Worm (Caenorhabditis elegans): Measurements from ENCODE around the gene R02E4.3.

- TF ChIP-seq fkh-10 (GFP tag; optimal IDR thresholded peaks at IDR 0.05) (no peak), ama-1 (optimal IDR thresholded peaks at IDR 0.05) (no peak), mml-1 (tag; optimal IDR thresholded peaks at IDR 0.05) (no peak)
These were observed 29.4 kb upstream of the R02E4.3 start for ce11 chrX:4131354-4131753.

Data from whole organism, L3 larva.